Fruit fly (Drosophila melanogaster) whole organism, embryonic: ENCODE data around the gene CG15922.

Experiments used
- Bdp1 ChIP-seq: fragments of 200-800 bp; sonication (Bioruptor generic); optimal IDR thresholded peaks from 3 replicates; lab custom pipeline; 2016; ENCODE audit warnings: missing biosample characterization, missing genetic modification characterization
- CG10366 ChIP-seq: fragments of 200-800 bp; sonication (Bioruptor generic); IDR thresholded peaks from 2 replicates; pipeline ENCODE4 v1.3.6; 2022; ENCODE audit warnings: missing biosample characterization, missing genetic modification characterization
- CG11695 ChIP-seq: fragments of 200-800 bp; sonication (Bioruptor generic); IDR thresholded peaks from 3 replicates; pipeline ENCODE4 v1.3.6; 2022; ENCODE audit warnings: missing biosample characterization, missing genetic modification characterization
- CG12155 ChIP-seq: fragments of 200-800 bp; sonication (Bioruptor generic); optimal IDR thresholded peaks from 3 replicates; lab custom pipeline; 2016; ENCODE audit warnings: missing biosample characterization, missing genetic modification characterization
- CG13123 ChIP-seq: fragments of 200-800 bp; sonication (Bioruptor generic); optimal IDR thresholded peaks from 2 replicates; lab custom pipeline; 2016; ENCODE audit warnings: missing biosample characterization, missing genetic modification characterization
- CG13894 ChIP-seq: fragments of 200-800 bp; sonication (Bioruptor generic); optimal IDR thresholded peaks from 3 replicates; lab custom pipeline; 2018; ENCODE audit warnings: missing biosample characterization, mild to moderate bottlenecking, missing genetic modification characterization, moderate library complexity
- CG14667 ChIP-seq: fragments of 200-800 bp; sonication (Bioruptor generic); IDR thresholded peaks from 2 replicates; pipeline ENCODE4 v1.3.6; 2022; ENCODE audit warnings: missing biosample characterization, missing genetic modification characterization
- CG2678 ChIP-seq: fragments of 200-800 bp; sonication (Bioruptor generic); optimal IDR thresholded peaks from 3 replicates; lab custom pipeline; 2019; ENCODE audit warnings: missing biosample characterization, mild to moderate bottlenecking, missing genetic modification characterization, moderate library complexity
- CG31224 ChIP-seq: fragments of 200-800 bp; sonication (Bioruptor generic); IDR thresholded peaks from 2 replicates; pipeline ENCODE4 v1.3.6; 2022; ENCODE audit warnings: missing biosample characterization, missing genetic modification characterization
- CG32532 ChIP-seq: fragments of 200-800 bp; sonication (Bioruptor generic); IDR thresholded peaks from 2 replicates; pipeline ENCODE4 v1.3.6; 2022; ENCODE audit warnings: missing biosample characterization, missing genetic modification characterization
- CG34224 ChIP-seq: fragments of 200-800 bp; sonication (Bioruptor generic); IDR thresholded peaks from 3 replicates; pipeline ENCODE4 v1.3.6; 2022; ENCODE audit warnings: missing biosample characterization, missing genetic modification characterization; ENCODE audit not compliant: partially characterized antibody
- CG42726 ChIP-seq: fragments of 200-800 bp; sonication (Bioruptor generic); IDR thresholded peaks from 2 replicates; pipeline ENCODE4 v1.3.6; 2022; ENCODE audit warnings: missing biosample characterization, missing genetic modification characterization; ENCODE audit not compliant: partially characterized antibody
- CG6813 ChIP-seq: fragments of 200-800 bp; sonication (Bioruptor generic); optimal IDR thresholded peaks from 2 replicates; lab custom pipeline; 2017; ENCODE audit warnings: missing biosample characterization, missing genetic modification characterization, mild to moderate bottlenecking, moderate library complexity, missing genetic modification reagents
- CG7357 ChIP-seq: fragments of 200-800 bp; sonication (Bioruptor generic); IDR thresholded peaks from 3 replicates; pipeline ENCODE4 v1.3.6; 2022; ENCODE audit warnings: missing biosample characterization, missing genetic modification characterization
- CG8765 ChIP-seq: fragments of 200-800 bp; sonication (Bioruptor generic); IDR thresholded peaks from 2 replicates; pipeline ENCODE4 v1.3.6; 2022; ENCODE audit warnings: missing biosample characterization, missing genetic modification characterization
- CG9215 ChIP-seq: fragments of 200-800 bp; sonication (Bioruptor generic); IDR thresholded peaks from 2 replicates; pipeline ENCODE4 v1.3.6; 2022; ENCODE audit warnings: missing biosample characterization, missing genetic modification characterization
- Camta ChIP-seq: fragments of 200-800 bp; sonication (Bioruptor generic); optimal IDR thresholded peaks from 2 replicates; lab custom pipeline; 2016; ENCODE audit warnings: missing biosample characterization, missing genetic modification characterization
- D19A ChIP-seq: fragments of 200-800 bp; optimal IDR thresholded peaks from 3 replicates; lab custom pipeline; 2019; ENCODE audit warnings: missing biosample characterization, mild to moderate bottlenecking, missing genetic modification characterization, moderate library complexity
- Dll ChIP-seq: fragments of 200-800 bp; sonication (Bioruptor generic); IDR thresholded peaks from 4 replicates; pipeline ENCODE4 v1.3.6; 2022; ENCODE audit warnings: missing biosample characterization, missing genetic modification characterization; ENCODE audit not compliant: partially characterized antibody
- Dp ChIP-seq: fragments of 200-800 bp; sonication (Bioruptor generic); optimal IDR thresholded peaks from 2 replicates; lab custom pipeline; 2018; ENCODE audit warnings: missing biosample characterization, mild to moderate bottlenecking, missing genetic modification characterization, moderate library complexity
- Elba2 ChIP-seq: fragments of 200-800 bp; sonication (Bioruptor generic); optimal IDR thresholded peaks from 3 replicates; lab custom pipeline; 2016; ENCODE audit warnings: missing biosample characterization, missing genetic modification characterization
- Fer2 ChIP-seq: fragments of 200-800 bp; sonication (Bioruptor generic); optimal IDR thresholded peaks from 2 replicates; lab custom pipeline; 2018; ENCODE audit warnings: missing biosample characterization, mild to moderate bottlenecking, missing genetic modification characterization, moderate library complexity
- Gug ChIP-seq: fragments of 200-800 bp; sonication (Bioruptor generic); IDR thresholded peaks from 4 replicates; pipeline ENCODE4 v1.3.6; 2022; ENCODE audit warnings: missing biosample characterization, missing genetic modification characterization
- H15 ChIP-seq: fragments of 200-800 bp; sonication (Bioruptor generic); IDR thresholded peaks from 3 replicates; pipeline ENCODE4 v1.3.6; 2022; ENCODE audit warnings: missing biosample characterization, missing genetic modification characterization
- HHEX ChIP-seq: fragments of 200-800 bp; sonication (Bioruptor generic); optimal IDR thresholded peaks from 3 replicates; lab custom pipeline; 2017; ENCODE audit warnings: missing biosample characterization, mild to moderate bottlenecking, missing genetic modification characterization, missing genetic modification reagents
- Hr3 ChIP-seq: fragments of 200-800 bp; sonication (Bioruptor generic); optimal IDR thresholded peaks from 3 replicates; lab custom pipeline; 2016; ENCODE audit warnings: missing biosample characterization, missing genetic modification characterization
- Hr51 ChIP-seq, 2 experiments: fragments of 200-800 bp; sonication (Bioruptor generic); optimal IDR thresholded peaks; 2 replicates in 1 of 2; 3 replicates in 1 of 2; lab custom pipeline; 2016 to 2018; ENCODE audit warnings: missing biosample characterization in 2 of 2, missing genetic modification characterization in 2 of 2, mild to moderate bottlenecking in 1 of 2, moderate library complexity in 1 of 2
- Med ChIP-seq: fragments of 200-800 bp; sonication (Bioruptor generic); peaks from one replicate; lab custom pipeline; 2016; ENCODE audit warnings: missing biosample characterization, missing genetic modification characterization, mild to moderate bottlenecking, inconsistent platforms, moderate library complexity
- NK7.1 ChIP-seq: fragments of 200-800 bp; sonication (Bioruptor generic); optimal IDR thresholded peaks from 3 replicates; lab custom pipeline; 2016; ENCODE audit warnings: missing biosample characterization, missing genetic modification characterization
- NfI ChIP-seq: fragments of 200-800 bp; sonication (Bioruptor generic); optimal IDR thresholded peaks from 3 replicates; lab custom pipeline; 2018; ENCODE audit warnings: missing biosample characterization, mild to moderate bottlenecking, missing genetic modification characterization, moderate library complexity
- Six4 ChIP-seq: fragments of 200-800 bp; sonication (Bioruptor generic); optimal IDR thresholded peaks from 2 replicates; lab custom pipeline; 2016; ENCODE audit warnings: missing biosample characterization, missing genetic modification characterization
- Taf1 ChIP-seq: fragments of 200-800 bp; sonication (Bioruptor generic); IDR thresholded peaks from 2 replicates; pipeline ENCODE4 v1.3.6; 2022; ENCODE audit warnings: missing biosample characterization, missing genetic modification characterization
- ato ChIP-seq: fragments of 200-800 bp; sonication (Bioruptor generic); IDR thresholded peaks from 2 replicates; pipeline ENCODE4 v1.3.6; 2022; ENCODE audit warnings: missing biosample characterization, missing genetic modification characterization; ENCODE audit not compliant: partially characterized antibody
- bbx ChIP-seq: fragments of 200-800 bp; sonication (Bioruptor generic); IDR thresholded peaks from 2 replicates; pipeline ENCODE4 v1.3.6; 2022; ENCODE audit warnings: missing biosample characterization, missing genetic modification characterization; ENCODE audit not compliant: partially characterized antibody
- chinmo ChIP-seq: fragments of 200-800 bp; sonication (Bioruptor generic); IDR thresholded peaks from 4 replicates; pipeline ENCODE4 v1.3.6; 2022; ENCODE audit warnings: missing biosample characterization, missing genetic modification characterization; ENCODE audit not compliant: partially characterized antibody
- corto ChIP-seq: fragments of 200-800 bp; sonication (Bioruptor generic); optimal IDR thresholded peaks from 2 replicates; lab custom pipeline; 2016; ENCODE audit warnings: missing biosample characterization, mild to moderate bottlenecking, missing genetic modification characterization, moderate library complexity
- cwo ChIP-seq: fragments of 200-800 bp; sonication (Bioruptor generic); optimal IDR thresholded peaks from 3 replicates; lab custom pipeline; 2017; ENCODE audit warnings: missing biosample characterization, missing genetic modification characterization, mild to moderate bottlenecking, moderate library complexity, missing genetic modification reagents
- h ChIP-seq: fragments of >200 bp; optimal IDR thresholded peaks from 2 replicates; lab custom pipeline; 2017
- ham ChIP-seq: fragments of 200-800 bp; sonication (Bioruptor generic); IDR thresholded peaks from 2 replicates; pipeline ENCODE4 v1.3.6; 2022; ENCODE audit warnings: missing biosample characterization, missing genetic modification characterization
- hkb ChIP-seq, 2 experiments: fragments of 200-800 bp in 1 of 2; fragments of >200 bp in 1 of 2; sonication (Bioruptor generic) in 1 of 2; IDR thresholded peaks in 1 of 2; optimal IDR thresholded peaks in 1 of 2; 2 replicates each; pipeline versions ENCODE4 v1.3.6 to Lab custom; 2017 to 2022; ENCODE audit warnings: missing biosample characterization in 1 of 2, missing genetic modification characterization in 1 of 2
- hth ChIP-seq: fragments of >200 bp; optimal IDR thresholded peaks from 2 replicates; lab custom pipeline; 2017; ENCODE audit warnings: inconsistent platforms
- ken ChIP-seq: fragments of 200-800 bp; sonication (Bioruptor generic); IDR thresholded peaks from 3 replicates; pipeline ENCODE4 v1.3.6; 2022; ENCODE audit warnings: missing biosample characterization, missing genetic modification characterization
- lov ChIP-seq, 2 experiments: fragments of 200-800 bp in 1 of 2; fragments of >200 bp in 1 of 2; sonication (Bioruptor generic) in 1 of 2; IDR thresholded peaks in 1 of 2; optimal IDR thresholded peaks in 1 of 2; 2 replicates in 1 of 2; 3 replicates in 1 of 2; pipeline versions ENCODE4 v1.3.6 to Lab custom; 2017 to 2022; ENCODE audit warnings: missing biosample characterization in 1 of 2, missing genetic modification characterization in 1 of 2
- prd ChIP-seq, 3 experiments: fragments of >200 bp in 2 of 3; fragments of 200-800 bp in 1 of 3; sonication (Bioruptor generic) in 1 of 3; optimal IDR thresholded peaks in 2 of 3; IDR thresholded peaks in 1 of 3; 2 replicates in 2 of 3; 3 replicates in 1 of 3; pipeline versions ENCODE4 v1.3.6 to Lab custom; 2017 to 2022; ENCODE audit warnings: missing biosample characterization in 1 of 3, missing genetic modification characterization in 1 of 3
- repo ChIP-seq: fragments of 200-800 bp; sonication (Bioruptor generic); optimal IDR thresholded peaks from 2 replicates; lab custom pipeline; 2016; ENCODE audit warnings: missing biosample characterization, missing genetic modification characterization
- sens-2 ChIP-seq: fragments of 200-800 bp; sonication (Bioruptor generic); IDR thresholded peaks from 2 replicates; pipeline ENCODE4 v1.3.6; 2022; ENCODE audit warnings: missing biosample characterization, missing genetic modification characterization
- toy ChIP-seq: fragments of 200-800 bp; sonication (Bioruptor generic); IDR thresholded peaks from 2 replicates; pipeline ENCODE4 v1.3.6; 2022; ENCODE audit warnings: missing biosample characterization, missing genetic modification characterization
- usp ChIP-seq: fragments of >200 bp; optimal IDR thresholded peaks from 2 replicates; lab custom pipeline; 2017; ENCODE audit warnings: missing biosample characterization, missing genetic modification characterization
- vnd ChIP-seq: fragments of 200-800 bp; sonication (Bioruptor generic); IDR thresholded peaks from 3 replicates; pipeline ENCODE4 v1.3.6; 2022; ENCODE audit warnings: missing biosample characterization, missing genetic modification characterization; ENCODE audit not compliant: partially characterized antibody

Gene CG15922

dm6 chr3R:20555720-20556280 lies 4.3 kb downstream of the CG15922 start (continued):
- TF ChIP-seq CG7357 (no peak), CG34224 (peak; percentile 61; the same call in 2 of the 3 replicates), CG11695 (peak; percentile 6; the same call in 1 of the 3 replicates), Camta (GFP tag; lab: Kevin White, UChicago) (no peak), CG42726 (GFP tag; lab: Robert Waterston, UW) (no peak), hkb (optimal IDR thresholded peaks at IDR 0.05; lab: Kevin White, UChicago) (no peak), hkb (GFP tag; IDR thresholded peaks at IDR 0.05; lab: Robert Waterston, UW) (peak; percentile 8), HHEX (peak; percentile 50), CG32532 (GFP tag; lab: Robert Waterston, UW) (no peak), corto (GFP tag; lab: Kevin White, UChicago) (peak; percentile 50), cwo (peak; percentile 96), usp (no peak), CG8765 (GFP tag; lab: Robert Waterston, UW) (no peak), CG12155 (GFP tag; lab: Kevin White, UChicago) (no peak), Six4 (GFP tag; lab: Kevin White, UChicago) (no peak), CG9215 (no peak), Dp (GFP tag; lab: Kevin White, UChicago) (no peak), CG6813 (GFP tag; lab: Kevin White, UChicago) (peak; percentile 51), lov (optimal IDR thresholded peaks at IDR 0.05; lab: Kevin White, UChicago) (no peak), lov (GFP tag; IDR thresholded peaks at IDR 0.05; lab: Robert Waterston, UW) (no peak), prd (optimal IDR thresholded peaks at IDR 0.05; lab: Kevin White, UChicago) (no peak), prd (GFP tag; IDR thresholded peaks at IDR 0.05; lab: Robert Waterston, UW) (no peak), Hr51 (GFP tag; optimal IDR thresholded peaks at IDR 0.05; lab: Kevin White, UChicago) (no peak), NK7.1 (no peak), toy (GFP tag; lab: Robert Waterston, UW) (no peak), ato (GFP tag; lab: Robert Waterston, UW) (no peak), ken (GFP tag; lab: Robert Waterston, UW) (0 out of 3 replicates have a peak, but pooled peaks have one; percentile 57), Elba2 (GFP tag; lab: Kevin White, UChicago) (no peak), ham (GFP tag; lab: Robert Waterston, UW) (no peak), D19A (tag; lab: Kevin White, UChicago) (no peak), h (lab: Kevin White, UChicago) (no peak), CG13894 (tag; lab: Kevin White, UChicago) (peak; percentile 73), Gug (GFP tag; lab: Robert Waterston, UW) (no peak), CG14667 (GFP tag; lab: Robert Waterston, UW) (no peak), Hr3 (GFP tag; lab: Kevin White, UChicago) (no peak), chinmo (GFP tag; lab: Robert Waterston, UW) (peak; percentile 87; the same call in 3 of the 4 replicates), hth (lab: Kevin White, UChicago) (no peak), NfI (GFP tag; lab: Kevin White, UChicago) (no peak), Bdp1 (GFP tag; lab: Kevin White, UChicago) (no peak), CG10366 (no peak), Taf1 (GFP tag; lab: Robert Waterston, UW) (no peak), CG13123 (GFP tag; lab: Kevin White, UChicago) (no peak), Fer2 (peak; percentile 36), CG2678 (tag; lab: Kevin White, UChicago) (peak; percentile 10), sens-2 (GFP tag; lab: Robert Waterston, UW) (no peak), H15 (0 out of 3 replicates have a peak, but pooled peaks have one; percentile 4), vnd (GFP tag; lab: Robert Waterston, UW) (no peak), bbx (GFP tag; lab: Robert Waterston, UW) (0 out of 2 replicates have a peak, but pooled peaks have one; percentile 14), repo (GFP tag; lab: Kevin White, UChicago) (no peak), Dll (GFP tag; lab: Robert Waterston, UW) (peak; percentile 33; the same call in 1 of the 4 replicates), Med (GFP tag; lab: Kevin White, UChicago) (no peak), CG31224 (no peak)
